Worm (Caenorhabditis elegans) whole organism, midembryonic: Measurements from ENCODE around the gene F46C3.7.

ENCODE experiments used
- cog-1 ChIP-seq: sonication (generic microtip); optimal IDR thresholded peaks from 2 replicates; lab custom pipeline; 2016; ENCODE audit warnings: missing genetic modification characterization, missing compliant biosample characterization
- flt-1 ChIP-seq: fragments of 200-800 bp; sonication (Bioruptor generic); IDR thresholded peaks from 2 replicates; pipeline ENCODE4 v1.3.6; 2022; ENCODE audit warnings: missing genetic modification characterization, missing compliant biosample characterization
- klf-2 ChIP-seq: fragments of 200-800 bp; sonication (Bioruptor generic); conservative IDR thresholded peaks from 2 replicates; pipeline ENCODE4 v1.3.6; 2022; ENCODE audit warnings: missing genetic modification reagents, missing genetic modification characterization, missing compliant biosample characterization
- med-1 ChIP-seq: sonication (generic microtip); optimal IDR thresholded peaks from 2 replicates; lab custom pipeline; 2017; ENCODE audit warnings: missing genetic modification characterization, mild to moderate bottlenecking, missing compliant biosample characterization, antibody characterized with exemption, missing genetic modification reagents; ENCODE audit not compliant: insufficient read depth
- tab-1 ChIP-seq: fragments of 200-800 bp; sonication (Bioruptor generic); IDR thresholded peaks from 2 replicates; pipeline ENCODE4 v1.3.6; 2022; ENCODE audit warnings: missing genetic modification characterization, missing compliant biosample characterization
- ztf-23 ChIP-seq: fragments of 200-800 bp; sonication (Bioruptor generic); IDR thresholded peaks from 2 replicates; pipeline ENCODE4 v1.3.6; 2022; ENCODE audit warnings: missing genetic modification reagents, missing genetic modification characterization, missing compliant biosample characterization
- ztf-29 ChIP-seq: fragments of 200-800 bp; sonication (Bioruptor generic); IDR thresholded peaks from 2 replicates; pipeline ENCODE4 v1.3.6; 2022; ENCODE audit warnings: missing genetic modification reagents, missing genetic modification characterization, missing compliant biosample characterization

ce11 chrX:11435488-11435887 lies 4.4 kb upstream of the F46C3.7 start:
- TF ChIP-seq klf-2 (GFP tag; lab: Robert Waterston, UW): no peak
- TF ChIP-seq med-1 (GFP tag; lab: Kevin White, UChicago): no peak
- TF ChIP-seq ztf-23: no peak
- no peak for TF ChIP-seq flt-1
- TF ChIP-seq cog-1 (tag; lab: Kevin White, UChicago): no peak
- TF ChIP-seq tab-1: no peak
- no peak for TF ChIP-seq ztf-29 (GFP tag; lab: Robert Waterston, UW)
